Worm (Caenorhabditis elegans) whole organism, L4 larva: ENCODE measurements around the gene T22B3.3.

Source experiments
- F26F4.8 ChIP-seq: fragments of 200-800 bp; sonication (Bioruptor generic); conservative IDR thresholded peaks from 2 replicates; pipeline ENCODE4 v1.3.6; 2022; ENCODE audit warnings: missing genetic modification characterization, missing compliant biosample characterization
- T26A8.4 ChIP-seq: fragments of 200-800 bp; sonication (Bioruptor generic); IDR thresholded peaks from 2 replicates; pipeline ENCODE4 v1.3.6; 2022; ENCODE audit warnings: missing genetic modification characterization, missing compliant biosample characterization
- ZK337.2 ChIP-seq: fragments of 200-800 bp; sonication (Bioruptor generic); IDR thresholded peaks from 2 replicates; pipeline ENCODE4 v1.3.6; 2022; ENCODE audit warnings: missing genetic modification reagents, missing genetic modification characterization, missing compliant biosample characterization
- ZK546.5 ChIP-seq, 2 experiments: sonication (generic microtip); optimal IDR thresholded peaks; 2 replicates each; lab custom pipeline; 2017; ENCODE audit warnings: missing biosample characterization in 2 of 2, missing genetic modification characterization in 2 of 2
- aha-1 ChIP-seq: fragments of 150-350 bp; peaks from one replicate; lab custom pipeline; 2014; ENCODE audit warnings: missing biosample characterization, missing genetic modification characterization
- ama-1 ChIP-seq: fragments of 150-350 bp; optimal IDR thresholded peaks from 2 replicates; lab custom pipeline; 2014; ENCODE audit warnings: inconsistent platforms, mixed read lengths
- ceh-82 ChIP-seq: sonication (generic microtip); optimal IDR thresholded peaks from 2 replicates; lab custom pipeline; 2017; ENCODE audit warnings: missing biosample characterization, missing genetic modification characterization
- ces-1 ChIP-seq: fragments of 150-350 bp; sonication (generic microtip); optimal IDR thresholded peaks from 4 replicates; lab custom pipeline; 2014; ENCODE audit warnings: missing biosample characterization, missing genetic modification reagents, missing genetic modification characterization
- ctbp-1 ChIP-seq: fragments of 200-800 bp; sonication (Bioruptor generic); IDR thresholded peaks from 2 replicates; pipeline ENCODE4 v1.3.6; 2022; ENCODE audit warnings: missing genetic modification reagents, missing genetic modification characterization, missing compliant biosample characterization
- daf-12 ChIP-seq: fragments of 150-350 bp; optimal IDR thresholded peaks from 2 replicates; lab custom pipeline; 2014; ENCODE audit warnings: missing biosample characterization, missing genetic modification reagents, missing genetic modification characterization
- daf-16 ChIP-seq, 3 experiments: sonication (generic microtip); optimal IDR thresholded peaks; 2 replicates each; lab custom pipeline; 2016 to 2017; ENCODE audit warnings: missing genetic modification characterization in 3 of 3, missing genetic modification reagents in 3 of 3, mild to moderate bottlenecking in 2 of 3, missing compliant biosample characterization in 2 of 3, missing biosample characterization in 1 of 3, moderate library complexity in 1 of 3
- daf-19 ChIP-seq: fragments of 200-800 bp; sonication (Bioruptor generic); conservative IDR thresholded peaks from 2 replicates; pipeline ENCODE4 v1.3.6; 2022; ENCODE audit warnings: missing genetic modification characterization, missing compliant biosample characterization
- dmd-8 ChIP-seq: fragments of 200-800 bp; sonication (Bioruptor generic); IDR thresholded peaks from 2 replicates; pipeline ENCODE4 v1.3.6; 2022; ENCODE audit warnings: missing genetic modification characterization, missing compliant biosample characterization
- dpl-1 ChIP-seq: fragments of 150-350 bp; optimal IDR thresholded peaks from 2 replicates; lab custom pipeline; 2014; ENCODE audit warnings: missing biosample characterization, missing genetic modification reagents, missing genetic modification characterization
- egl-43 ChIP-seq: fragments of 200-800 bp; sonication (Bioruptor generic); IDR thresholded peaks from 2 replicates; pipeline ENCODE4 v1.3.6; 2022; ENCODE audit warnings: missing genetic modification reagents, missing genetic modification characterization, missing compliant biosample characterization
- fkh-10 ChIP-seq: fragments of 150-350 bp; optimal IDR thresholded peaks from 2 replicates; lab custom pipeline; 2014; ENCODE audit warnings: missing biosample characterization, missing genetic modification reagents, missing genetic modification characterization
- gei-8 ChIP-seq: fragments of 200-800 bp; sonication (Bioruptor generic); optimal IDR thresholded peaks from 2 replicates; lab custom pipeline; 2018; ENCODE audit warnings: mild to moderate bottlenecking, missing genetic modification characterization, missing compliant biosample characterization
- hlh-11 ChIP-seq: fragments of 200-800 bp; sonication (Bioruptor generic); optimal IDR thresholded peaks from 2 replicates; lab custom pipeline; 2018; ENCODE audit warnings: mild to moderate bottlenecking, missing genetic modification characterization, missing compliant biosample characterization
- hlh-30 ChIP-seq: sonication (generic microtip); optimal IDR thresholded peaks from 2 replicates; lab custom pipeline; 2017; ENCODE audit warnings: antibody characterized with exemption, mild to moderate bottlenecking, missing genetic modification characterization, missing compliant biosample characterization; ENCODE audit not compliant: insufficient read depth
- lim-7 ChIP-seq: fragments of 200-800 bp; sonication (Bioruptor generic); IDR thresholded peaks from 2 replicates; pipeline ENCODE4 v1.3.6; 2022; ENCODE audit warnings: missing genetic modification characterization, missing compliant biosample characterization
- lsy-2 ChIP-seq, 2 experiments: fragments of 150-350 bp in 1 of 2; sonication (generic microtip) in 1 of 2; optimal IDR thresholded peaks; 2 replicates each; lab custom pipeline; 2014 to 2017; ENCODE audit warnings: missing biosample characterization in 2 of 2, missing genetic modification characterization in 2 of 2
- madf-5 ChIP-seq, 2 experiments: fragments of 200-800 bp; sonication (Bioruptor generic); IDR thresholded peaks; 2 replicates each; pipeline ENCODE4 v1.3.6; 2022; ENCODE audit warnings: missing compliant biosample characterization in 2 of 2, missing genetic modification characterization in 2 of 2
- mdl-1 ChIP-seq, 2 experiments: fragments of 150-350 bp in 1 of 2; sonication (generic microtip) in 1 of 2; optimal IDR thresholded peaks; 2 replicates each; lab custom pipeline; 2014 to 2017; ENCODE audit warnings: missing biosample characterization in 2 of 2, missing genetic modification characterization in 2 of 2
- nhr-102 ChIP-seq: sonication (generic microtip); optimal IDR thresholded peaks from 2 replicates; lab custom pipeline; 2016; ENCODE audit warnings: mild to moderate bottlenecking, missing genetic modification characterization, moderate library complexity, missing compliant biosample characterization
- nhr-41 ChIP-seq: fragments of 200-800 bp; sonication (Bioruptor generic); IDR thresholded peaks from 2 replicates; pipeline ENCODE4 v1.3.6; 2022; ENCODE audit warnings: missing genetic modification reagents, missing genetic modification characterization, missing compliant biosample characterization
- nhr-42 ChIP-seq: fragments of 200-800 bp; sonication (Bioruptor generic); IDR thresholded peaks from 2 replicates; pipeline ENCODE4 v1.3.6; 2022; ENCODE audit warnings: missing genetic modification characterization, missing compliant biosample characterization
- nhr-48 ChIP-seq: sonication (generic microtip); optimal IDR thresholded peaks from 2 replicates; lab custom pipeline; 2016; ENCODE audit warnings: mild to moderate bottlenecking, missing genetic modification characterization, missing compliant biosample characterization
- nhr-77 ChIP-seq: fragments of 150-350 bp; optimal IDR thresholded peaks from 2 replicates; lab custom pipeline; 2014; ENCODE audit warnings: missing biosample characterization, missing genetic modification characterization
- pqm-1 ChIP-seq: sonication (generic microtip); optimal IDR thresholded peaks from 2 replicates; lab custom pipeline; 2017; ENCODE audit warnings: missing biosample characterization, missing genetic modification characterization
- rbr-2 ChIP-seq: sonication (generic microtip); optimal IDR thresholded peaks from 2 replicates; lab custom pipeline; 2016; ENCODE audit warnings: missing genotype, missing genetic modification characterization, missing compliant biosample characterization
- set-16 ChIP-seq: fragments of 200-800 bp; sonication (Bioruptor generic); IDR thresholded peaks from 2 replicates; pipeline ENCODE4 v1.3.6; 2022; ENCODE audit warnings: missing genetic modification reagents, missing genetic modification characterization, missing compliant biosample characterization
- snpc-1.2 ChIP-seq: fragments of 200-800 bp; sonication (Bioruptor generic); IDR thresholded peaks from 2 replicates; pipeline ENCODE4 v1.3.6; 2022; ENCODE audit warnings: missing genetic modification reagents, missing genetic modification characterization, missing compliant biosample characterization
- spr-1 ChIP-seq: sonication (generic microtip); optimal IDR thresholded peaks from 2 replicates; lab custom pipeline; 2016; ENCODE audit warnings: mild to moderate bottlenecking, missing genetic modification characterization, missing compliant biosample characterization
- spr-3 ChIP-seq: fragments of 200-800 bp; sonication (Bioruptor generic); optimal IDR thresholded peaks from 2 replicates; lab custom pipeline; 2018; ENCODE audit warnings: mild to moderate bottlenecking, missing genetic modification characterization, missing compliant biosample characterization
- unc-62 ChIP-seq, 3 experiments: fragments of 150-350 bp in 1 of 3; sonication (generic microtip); optimal IDR thresholded peaks in 2 of 3; peaks in 1 of 3; 1 replicate in 1 of 3; 2 replicates in 2 of 3; lab custom pipeline; 2014 to 2017; ENCODE audit warnings: missing biosample characterization in 3 of 3, missing genetic modification characterization in 3 of 3, missing genetic modification reagents in 3 of 3, missing genotype in 1 of 3
- zfp-3 ChIP-seq: fragments of 200-800 bp; sonication (Bioruptor generic); conservative IDR thresholded peaks from 2 replicates; pipeline ENCODE4 v1.3.6; 2022; ENCODE audit warnings: missing genetic modification reagents, missing genetic modification characterization, missing compliant biosample characterization
- ztf-11 ChIP-seq: fragments of 150-350 bp; optimal IDR thresholded peaks from 2 replicates; lab custom pipeline; 2014; ENCODE audit warnings: missing biosample characterization, missing genetic modification characterization

T22B3.3 gene

ce11 chrIV:11692071-11692673 is 11.4 kb downstream of the T22B3.3 start (continued):
- 0 out of 2 replicates have a peak, but pooled peaks have one; percentile 56 for TF ChIP-seq ctbp-1 (GFP tag; lab: Robert Waterston, UW)
- peak; percentile 34 for TF ChIP-seq dpl-1 (GFP tag; lab: Kevin White, UChicago)
- 0 out of 2 replicates have a peak, but pooled peaks have one; percentile 39 for TF ChIP-seq dmd-8
- TF ChIP-seq daf-16 (GFP tag; optimal IDR thresholded peaks at IDR 0.05; lab: Kevin White, UChicago) = peak in 1 of 2 experiments; percentile 14
- TF ChIP-seq daf-16 (tag; optimal IDR thresholded peaks at IDR 0.05; lab: Kevin White, UChicago) = peak; percentile 68
- TF ChIP-seq rbr-2 (tag; lab: Kevin White, UChicago) = peak; percentile 73
- TF ChIP-seq ama-1 (lab: Kevin White, UChicago) = no peak
- TF ChIP-seq lsy-2 (tag; optimal IDR thresholded peaks at IDR 0.05; lab: Kevin White, UChicago) = peak; percentile 32 to 58
- TF ChIP-seq ces-1 (GFP tag; lab: Kevin White, UChicago) = peak; percentile 72
- peak; percentile 98 for TF ChIP-seq hlh-11 (tag; lab: Kevin White, UChicago)
- no peak for TF ChIP-seq zfp-3 (GFP tag; lab: Robert Waterston, UW)
- TF ChIP-seq hlh-30 (tag; lab: Kevin White, UChicago) = peak; percentile 81
- no peak for TF ChIP-seq snpc-1.2 (GFP tag; lab: Robert Waterston, UW)
- TF ChIP-seq nhr-48 (tag; lab: Kevin White, UChicago) = peak; percentile 57
- TF ChIP-seq ceh-82 (tag; lab: Kevin White, UChicago) = no peak
- no peak for TF ChIP-seq spr-3 (GFP tag; lab: Kevin White, UChicago)
- TF ChIP-seq nhr-41 (GFP tag; lab: Robert Waterston, UW) = peak; percentile 58; the same call in 1 of the 2 replicates
- 0 out of 2 replicates have a peak, but pooled peaks have one; percentile 44 for TF ChIP-seq lim-7
- peak; percentile 42 for TF ChIP-seq spr-1 (tag; lab: Kevin White, UChicago)
- TF ChIP-seq mdl-1 (tag; optimal IDR thresholded peaks at IDR 0.05; lab: Kevin White, UChicago) = peak; percentile 41 to 85

- TF ChIP-seq gei-8 (GFP tag; lab: Kevin White, UChicago) = no peak
- TF ChIP-seq unc-62 (GFP tag; optimal IDR thresholded peaks at IDR 0.05 in 1 of 2; lab: Kevin White, UChicago) = peak in 1 of 2 experiments; percentile 20
- no peak for TF ChIP-seq unc-62 (tag; optimal IDR thresholded peaks at IDR 0.05; lab: Kevin White, UChicago)
These were observed 12.1 kb downstream of the T22B3.3 start for ce11 chrIV:11691524-11691923.

- no peak for TF ChIP-seq ZK546.5 (tag; optimal IDR thresholded peaks at IDR 0.05; lab: Kevin White, UChicago)
- TF ChIP-seq nhr-102 = no peak
- TF ChIP-seq aha-1 = peak; percentile 86
These were observed 12.6 kb downstream of the T22B3.3 start, which contains the start of gene let-60 for ce11 chrIV:11690988-11691387. let-60 (minus strand) TSS chrIV:11691088.

ce11 chrIV:11688018-11688417 is 15.6 kb downstream of the T22B3.3 start, which contains the start of gene ZK792.5:
ZK792.5 (minus strand) TSS chrIV:11688118.
- TF ChIP-seq daf-19 (GFP tag; lab: Robert Waterston, UW) = no peak
- no peak for TF ChIP-seq ZK337.2 (GFP tag; lab: Robert Waterston, UW)
- TF ChIP-seq egl-43 (GFP tag; lab: Robert Waterston, UW) = no peak
- no peak for TF ChIP-seq unc-62 (GFP tag; optimal IDR thresholded peaks at IDR 0.05 in 1 of 2; lab: Kevin White, UChicago)
- no peak for TF ChIP-seq unc-62 (tag; optimal IDR thresholded peaks at IDR 0.05; lab: Kevin White, UChicago)
- no peak for TF ChIP-seq pqm-1 (tag; lab: Kevin White, UChicago)
- TF ChIP-seq ztf-11 (tag; lab: Kevin White, UChicago) = no peak
- TF ChIP-seq nhr-77 (tag; lab: Kevin White, UChicago) = no peak
- TF ChIP-seq fkh-10 = no peak
- TF ChIP-seq madf-5 (GFP tag; IDR thresholded peaks at IDR 0.05; lab: Robert Waterston, UW) = no peak
- TF ChIP-seq T26A8.4 (GFP tag; lab: Robert Waterston, UW) = no peak
- TF ChIP-seq set-16 (GFP tag; lab: Robert Waterston, UW) = no peak
- TF ChIP-seq nhr-42 (GFP tag; lab: Robert Waterston, UW) = no peak
- TF ChIP-seq nhr-48 (tag; lab: Kevin White, UChicago) = no peak
- TF ChIP-seq spr-1 (tag; lab: Kevin White, UChicago) = no peak
- no peak for TF ChIP-seq snpc-1.2 (GFP tag; lab: Robert Waterston, UW)
- no peak for TF ChIP-seq daf-12
- TF ChIP-seq F26F4.8 (GFP tag; lab: Robert Waterston, UW) = no peak
- TF ChIP-seq hlh-11 (tag; lab: Kevin White, UChicago) = no peak
- TF ChIP-seq, all 104 proteins: peak for 0
